Fruit fly (Drosophila melanogaster) whole organism, embryonic: Measurements from ENCODE around the gene mora.

Experiments used
- Adf1 ChIP-seq: fragments of 200-800 bp; sonication (Bioruptor generic); IDR thresholded peaks from 2 replicates; pipeline ENCODE4 v1.3.6; 2022; ENCODE audit warnings: missing biosample characterization, missing genetic modification characterization
- CG11093 ChIP-seq: fragments of 200-800 bp; sonication (Bioruptor generic); IDR thresholded peaks from 3 replicates; pipeline ENCODE4 v1.3.6; 2022; ENCODE audit warnings: missing biosample characterization, missing genetic modification characterization
- CG11560 ChIP-seq: fragments of 200-800 bp; sonication (Bioruptor generic); IDR thresholded peaks from 3 replicates; pipeline ENCODE4 v1.3.6; 2022; ENCODE audit warnings: missing biosample characterization, missing genetic modification characterization
- CG12219 ChIP-seq: fragments of 200-800 bp; sonication (Bioruptor generic); optimal IDR thresholded peaks from 3 replicates; lab custom pipeline; 2018; ENCODE audit warnings: missing biosample characterization, mild to moderate bottlenecking, missing genetic modification characterization
- CG12236 ChIP-seq: fragments of 200-800 bp; sonication (Bioruptor generic); optimal IDR thresholded peaks from 2 replicates; lab custom pipeline; 2016; ENCODE audit warnings: missing biosample characterization, missing genetic modification characterization
- CG1233 ChIP-seq: fragments of 200-800 bp; sonication (Bioruptor generic); optimal IDR thresholded peaks from 4 replicates; lab custom pipeline; 2018; ENCODE audit warnings: missing biosample characterization, mild to moderate bottlenecking, missing genetic modification characterization
- CG15696 ChIP-seq: fragments of 200-800 bp; sonication (Bioruptor generic); optimal IDR thresholded peaks from 2 replicates; lab custom pipeline; 2019; ENCODE audit warnings: missing biosample characterization, mild to moderate bottlenecking, missing genetic modification characterization, moderate library complexity
- CG16813 ChIP-seq: fragments of 200-800 bp; sonication (Bioruptor generic); IDR thresholded peaks from 3 replicates; pipeline ENCODE4 v1.3.6; 2022; ENCODE audit warnings: missing biosample characterization, missing genetic modification characterization; ENCODE audit not compliant: partially characterized antibody
- CG17328 ChIP-seq: fragments of 200-800 bp; sonication (Bioruptor generic); IDR thresholded peaks from 2 replicates; pipeline ENCODE4 v1.3.6; 2022; ENCODE audit warnings: missing biosample characterization, missing genetic modification characterization
- CG17568 ChIP-seq: fragments of 200-800 bp; sonication (Bioruptor generic); optimal IDR thresholded peaks from 2 replicates; lab custom pipeline; 2018; ENCODE audit warnings: missing biosample characterization, mild to moderate bottlenecking, missing genetic modification characterization, moderate library complexity
- CG1792 ChIP-seq: fragments of 200-800 bp; sonication (Bioruptor generic); optimal IDR thresholded peaks from 2 replicates; lab custom pipeline; 2016; ENCODE audit warnings: missing biosample characterization, missing genetic modification characterization
- CG2116 ChIP-seq: fragments of 200-800 bp; sonication (Bioruptor generic); optimal IDR thresholded peaks from 3 replicates; lab custom pipeline; 2018; ENCODE audit warnings: missing biosample characterization, mild to moderate bottlenecking, missing genetic modification characterization
- CG34224 ChIP-seq: fragments of 200-800 bp; sonication (Bioruptor generic); IDR thresholded peaks from 3 replicates; pipeline ENCODE4 v1.3.6; 2022; ENCODE audit warnings: missing biosample characterization, missing genetic modification characterization; ENCODE audit not compliant: partially characterized antibody
- CG34422 ChIP-seq: fragments of 200-800 bp; sonication (Bioruptor generic); IDR thresholded peaks from 3 replicates; pipeline ENCODE4 v1.3.6; 2022; ENCODE audit warnings: missing biosample characterization, missing genetic modification characterization
- CG4404 ChIP-seq: fragments of 200-800 bp; sonication (Bioruptor generic); IDR thresholded peaks from 2 replicates; pipeline ENCODE4 v1.3.6; 2022; ENCODE audit warnings: missing biosample characterization, missing genetic modification characterization
- CG6683 ChIP-seq: fragments of 200-800 bp; sonication (Bioruptor generic); optimal IDR thresholded peaks from 2 replicates; lab custom pipeline; 2017; ENCODE audit warnings: missing biosample characterization, mild to moderate bottlenecking, missing genetic modification characterization, missing genetic modification reagents
- CG8290 ChIP-seq, 3 experiments: fragments of 200-800 bp; sonication (Bioruptor generic); optimal IDR thresholded peaks; 2 replicates each; lab custom pipeline; 2016 to 2019; ENCODE audit warnings: missing biosample characterization in 3 of 3, missing genetic modification characterization in 3 of 3, mild to moderate bottlenecking in 2 of 3, moderate library complexity in 1 of 3
- CG8765 ChIP-seq: fragments of 200-800 bp; sonication (Bioruptor generic); IDR thresholded peaks from 2 replicates; pipeline ENCODE4 v1.3.6; 2022; ENCODE audit warnings: missing biosample characterization, missing genetic modification characterization
- CG8924 ChIP-seq: fragments of 200-800 bp; optimal IDR thresholded peaks from 3 replicates; lab custom pipeline; 2019; ENCODE audit warnings: missing biosample characterization, mild to moderate bottlenecking, missing genetic modification characterization, moderate library complexity
- CG9932 ChIP-seq: fragments of 200-800 bp; sonication (Bioruptor generic); IDR thresholded peaks from 2 replicates; pipeline ENCODE4 v1.3.6; 2022; ENCODE audit warnings: missing biosample characterization, missing genetic modification characterization
- CkIIα-i1 ChIP-seq: fragments of 200-800 bp; sonication (Bioruptor generic); IDR thresholded peaks from 2 replicates; pipeline ENCODE4 v1.3.6; 2022; ENCODE audit warnings: missing biosample characterization, missing genetic modification characterization
- Dref ChIP-seq: fragments of 200-800 bp; sonication (Bioruptor generic); IDR thresholded peaks from 2 replicates; pipeline ENCODE4 v1.3.6; 2022; ENCODE audit warnings: missing biosample characterization, missing genetic modification characterization
- Ets65A ChIP-seq: fragments of 200-800 bp; sonication (Bioruptor generic); peaks from one replicate; lab custom pipeline; 2016; ENCODE audit warnings: missing biosample characterization, missing genetic modification characterization
- Gug ChIP-seq: fragments of 200-800 bp; sonication (Bioruptor generic); IDR thresholded peaks from 4 replicates; pipeline ENCODE4 v1.3.6; 2022; ENCODE audit warnings: missing biosample characterization, missing genetic modification characterization
- HLH4C ChIP-seq: fragments of 200-800 bp; sonication (Bioruptor generic); IDR thresholded peaks from 3 replicates; pipeline ENCODE4 v1.3.6; 2022; ENCODE audit warnings: missing biosample characterization, missing genetic modification characterization; ENCODE audit not compliant: partially characterized antibody
- Mad ChIP-seq: fragments of 200-800 bp; sonication (Bioruptor generic); optimal IDR thresholded peaks from 2 replicates; lab custom pipeline; 2016; ENCODE audit warnings: missing biosample characterization, missing genetic modification characterization
- Myb ChIP-seq: fragments of 200-800 bp; sonication (Bioruptor generic); optimal IDR thresholded peaks from 2 replicates; lab custom pipeline; 2016; ENCODE audit warnings: missing biosample characterization, missing genetic modification characterization
- Rfx ChIP-seq: fragments of 200-800 bp; sonication (Bioruptor generic); IDR thresholded peaks from 2 replicates; pipeline ENCODE4 v1.3.6; 2022; ENCODE audit warnings: missing biosample characterization, missing genetic modification characterization
- Scr ChIP-seq: fragments of 200-800 bp; sonication (Bioruptor generic); IDR thresholded peaks from 2 replicates; pipeline ENCODE4 v1.3.6; 2022; ENCODE audit warnings: missing biosample characterization, missing genetic modification characterization; ENCODE audit not compliant: partially characterized antibody
- Sin3A ChIP-seq: fragments of >200 bp; optimal IDR thresholded peaks from 2 replicates; lab custom pipeline; 2018
- Sox102F ChIP-seq: fragments of 200-800 bp; sonication (Bioruptor generic); optimal IDR thresholded peaks from 2 replicates; lab custom pipeline; 2018; ENCODE audit warnings: missing biosample characterization, mild to moderate bottlenecking, missing genetic modification characterization, moderate library complexity
- YL-1 ChIP-seq: fragments of 200-800 bp; sonication (Bioruptor generic); optimal IDR thresholded peaks from 3 replicates; lab custom pipeline; 2017; ENCODE audit warnings: missing biosample characterization, mild to moderate bottlenecking, missing genetic modification characterization
- amos ChIP-seq: fragments of 200-800 bp; sonication (Bioruptor generic); IDR thresholded peaks from 2 replicates; pipeline ENCODE4 v1.3.6; 2022; ENCODE audit warnings: missing biosample characterization, missing genetic modification characterization; ENCODE audit not compliant: partially characterized antibody
- chinmo ChIP-seq: fragments of 200-800 bp; sonication (Bioruptor generic); IDR thresholded peaks from 4 replicates; pipeline ENCODE4 v1.3.6; 2022; ENCODE audit warnings: missing biosample characterization, missing genetic modification characterization; ENCODE audit not compliant: partially characterized antibody
- dati ChIP-seq: fragments of 200-800 bp; sonication (Bioruptor generic); IDR thresholded peaks from 2 replicates; pipeline ENCODE4 v1.3.6; 2022; ENCODE audit warnings: missing biosample characterization, missing genetic modification characterization
- dimm ChIP-seq: fragments of 200-800 bp; sonication (Bioruptor generic); IDR thresholded peaks from 2 replicates; pipeline ENCODE4 v1.3.6; 2022; ENCODE audit warnings: missing biosample characterization, missing genetic modification characterization
- eyg ChIP-seq: fragments of 200-800 bp; sonication (Bioruptor generic); optimal IDR thresholded peaks from 3 replicates; lab custom pipeline; 2016; ENCODE audit warnings: missing biosample characterization, missing genetic modification characterization
- hb ChIP-seq: fragments of 200-800 bp; sonication (Bioruptor generic); IDR thresholded peaks from 3 replicates; pipeline ENCODE4 v1.3.6; 2022; ENCODE audit warnings: missing biosample characterization, missing genetic modification characterization; ENCODE audit not compliant: partially characterized antibody
- hbn ChIP-seq: fragments of 200-800 bp; sonication (Bioruptor generic); IDR thresholded peaks from 2 replicates; pipeline ENCODE4 v1.3.6; 2022; ENCODE audit warnings: missing biosample characterization, missing genetic modification characterization; ENCODE audit not compliant: partially characterized antibody
- ind ChIP-seq: fragments of 200-800 bp; sonication (Bioruptor generic); optimal IDR thresholded peaks from 3 replicates; lab custom pipeline; 2016; ENCODE audit warnings: missing biosample characterization, missing genetic modification characterization
- inv ChIP-seq: fragments of 200-800 bp; sonication (Bioruptor generic); IDR thresholded peaks from 2 replicates; pipeline ENCODE4 v1.3.6; 2022; ENCODE audit warnings: missing biosample characterization, missing genetic modification characterization; ENCODE audit not compliant: partially characterized antibody
- knrl ChIP-seq: fragments of 200-800 bp; sonication (Bioruptor generic); IDR thresholded peaks from 3 replicates; pipeline ENCODE4 v1.3.6; 2022; ENCODE audit warnings: missing biosample characterization, missing genetic modification characterization; ENCODE audit not compliant: partially characterized antibody
- nerfin-2 ChIP-seq: fragments of 200-800 bp; sonication (Bioruptor generic); IDR thresholded peaks from 2 replicates; pipeline ENCODE4 v1.3.6; 2022; ENCODE audit warnings: missing biosample characterization, missing genetic modification characterization; ENCODE audit not compliant: partially characterized antibody
- prd ChIP-seq, 3 experiments: fragments of >200 bp in 2 of 3; fragments of 200-800 bp in 1 of 3; sonication (Bioruptor generic) in 1 of 3; optimal IDR thresholded peaks in 2 of 3; IDR thresholded peaks in 1 of 3; 2 replicates in 2 of 3; 3 replicates in 1 of 3; pipeline versions ENCODE4 v1.3.6 to Lab custom; 2017 to 2022; ENCODE audit warnings: missing biosample characterization in 1 of 3, missing genetic modification characterization in 1 of 3
- pzg ChIP-seq: fragments of 200-800 bp; sonication (Bioruptor generic); optimal IDR thresholded peaks from 3 replicates; lab custom pipeline; 2018; ENCODE audit warnings: missing biosample characterization, mild to moderate bottlenecking, missing genetic modification characterization, moderate library complexity
- ranshi ChIP-seq: fragments of 200-800 bp; sonication (Bioruptor generic); IDR thresholded peaks from 2 replicates; pipeline ENCODE4 v1.3.6; 2022; ENCODE audit warnings: missing biosample characterization, missing genetic modification characterization
- slbo ChIP-seq: fragments of 200-800 bp; sonication (Bioruptor generic); IDR thresholded peaks from 2 replicates; pipeline ENCODE4 v1.3.6; 2022; ENCODE audit warnings: missing biosample characterization, missing genetic modification characterization
- tin ChIP-seq: fragments of 200-800 bp; sonication (Bioruptor generic); optimal IDR thresholded peaks from 3 replicates; lab custom pipeline; 2016; ENCODE audit warnings: missing biosample characterization, missing genetic modification characterization
- tll ChIP-seq, 2 experiments: fragments of 200-800 bp in 1 of 2; fragments of >200 bp in 1 of 2; sonication (Bioruptor generic) in 1 of 2; optimal IDR thresholded peaks; 2 replicates each; lab custom pipeline; 2017 to 2019; ENCODE audit warnings: missing biosample characterization in 2 of 2, missing genetic modification characterization in 2 of 2, mild to moderate bottlenecking in 1 of 2, moderate library complexity in 1 of 2

Gene mora

DNA sequence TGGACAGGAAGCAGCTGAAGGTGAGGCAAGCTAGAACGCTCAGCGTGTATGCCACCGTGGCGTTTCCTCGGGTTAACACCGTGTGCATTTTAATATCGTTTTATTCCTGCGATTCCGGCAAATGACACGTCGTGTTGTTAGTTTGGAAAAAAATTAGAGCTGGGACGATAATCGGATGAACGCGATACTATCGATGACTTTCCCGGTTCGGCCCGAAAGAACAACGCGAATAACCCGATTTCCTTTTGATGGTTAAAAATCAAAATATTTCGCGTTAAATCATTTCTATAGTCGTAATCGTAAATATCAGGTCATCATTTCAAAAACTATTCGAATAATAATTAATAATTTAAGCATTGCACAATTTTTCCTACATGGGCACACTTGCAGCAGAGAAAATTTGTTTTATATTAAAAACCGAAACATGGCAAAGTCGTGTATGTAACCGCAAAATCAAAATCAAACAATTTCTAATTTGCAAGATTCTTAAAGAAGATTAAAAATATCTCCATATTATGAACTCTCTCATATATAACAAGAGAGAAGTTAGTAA lies 43.8 kb downstream of the mora start, which contains the start of gene Spase22-23 (continued):
- TF ChIP-seq CG8924 (tag; lab: Kevin White, UChicago), result peak; percentile 16
- no peak for TF ChIP-seq Mad (GFP tag; lab: Kevin White, UChicago)
- TF ChIP-seq hbn (GFP tag; lab: Robert Waterston, UW), result peak; percentile 92
- peak; percentile 81 for TF ChIP-seq Ets65A (GFP tag; lab: Kevin White, UChicago)
- TF ChIP-seq CG6683 (GFP tag; lab: Kevin White, UChicago), result no peak
- no peak for TF ChIP-seq CG11560
- no peak for TF ChIP-seq ranshi (GFP tag; lab: Robert Waterston, UW)
- peak; percentile 96 for TF ChIP-seq Scr (GFP tag; lab: Robert Waterston, UW)
- TF ChIP-seq knrl (GFP tag; lab: Robert Waterston, UW), result peak; percentile 92
- TF ChIP-seq CG8290 (GFP tag; optimal IDR thresholded peaks at IDR 0.05; lab: Kevin White, UChicago), result no peak
- TF ChIP-seq CG8290 (tag; optimal IDR thresholded peaks at IDR 0.05; lab: Kevin White, UChicago), result peak in 1 of 2 experiments; percentile 54
- TF ChIP-seq CG4404 (GFP tag; lab: Robert Waterston, UW), result no peak
- TF ChIP-seq Sin3A (lab: Kevin White, UChicago), result peak; percentile 52
- no peak for TF ChIP-seq tll (GFP tag; optimal IDR thresholded peaks at IDR 0.05; lab: Kevin White, UChicago)
- TF ChIP-seq amos (GFP tag; lab: Robert Waterston, UW), result peak; percentile 97
- TF ChIP-seq YL-1 (GFP tag; lab: Kevin White, UChicago), result no peak
- TF ChIP-seq CG16813 (GFP tag; lab: Robert Waterston, UW), result peak; percentile 94
- peak; percentile 95 for TF ChIP-seq CG34224 (GFP tag; lab: Robert Waterston, UW)
- TF ChIP-seq prd (optimal IDR thresholded peaks at IDR 0.05; lab: Kevin White, UChicago), result no peak
- TF ChIP-seq prd (GFP tag; IDR thresholded peaks at IDR 0.05; lab: Robert Waterston, UW), result no peak
- TF ChIP-seq hb (GFP tag; lab: Robert Waterston, UW), result peak; percentile 92
- no peak for TF ChIP-seq tin (GFP tag; lab: Kevin White, UChicago)
- no peak for TF ChIP-seq eyg (GFP tag; lab: Kevin White, UChicago)
- TF ChIP-seq ind, result no peak
- peak; percentile 89 for TF ChIP-seq nerfin-2 (GFP tag; lab: Robert Waterston, UW)
- no peak for TF ChIP-seq CG12236 (GFP tag; lab: Kevin White, UChicago)
- peak; percentile 17; the same call in 1 of the 3 replicates for TF ChIP-seq CG34422 (GFP tag; lab: Robert Waterston, UW)
- no peak for TF ChIP-seq CG1233
- TF ChIP-seq CG1792 (GFP tag; lab: Kevin White, UChicago), result no peak
- TF ChIP-seq Myb (GFP tag; lab: Kevin White, UChicago), result peak; percentile 51
- TF ChIP-seq CG12219 (GFP tag; lab: Kevin White, UChicago), result no peak
- peak; percentile 12 for TF ChIP-seq CG9932
- TF ChIP-seq Gug (GFP tag; lab: Robert Waterston, UW), result peak; percentile 10; the same call in 1 of the 4 replicates
- no peak for TF ChIP-seq CG17568 (GFP tag; lab: Kevin White, UChicago)
- no peak for TF ChIP-seq CG11093 (GFP tag; lab: Robert Waterston, UW)
- TF ChIP-seq pzg (GFP tag; lab: Kevin White, UChicago), result peak; percentile 20
- no peak for TF ChIP-seq dimm
- peak; percentile 92 for TF ChIP-seq HLH4C (GFP tag; lab: Robert Waterston, UW)
- 0 out of 2 replicates have a peak, but pooled peaks have one; percentile 19 for TF ChIP-seq slbo
- TF ChIP-seq CkIIα-i1, result no peak
- TF ChIP-seq Dref (GFP tag; lab: Robert Waterston, UW), result peak; percentile 70
- TF ChIP-seq Sox102F (GFP tag; lab: Kevin White, UChicago), result no peak
- TF ChIP-seq Adf1 (GFP tag; lab: Robert Waterston, UW), result no peak
- TF ChIP-seq CG8765 (GFP tag; lab: Robert Waterston, UW), result no peak
- no peak for TF ChIP-seq dati (GFP tag; lab: Robert Waterston, UW)
- TF ChIP-seq chinmo (GFP tag; lab: Robert Waterston, UW), result peak; percentile 95
- peak; percentile 83 for TF ChIP-seq CG2116 (GFP tag; lab: Kevin White, UChicago)
- peak; percentile 92 for TF ChIP-seq inv (GFP tag; lab: Robert Waterston, UW)
- TF ChIP-seq Rfx (GFP tag; lab: Robert Waterston, UW), result peak; percentile 24; the same call in 1 of the 2 replicates
- no peak for TF ChIP-seq CG15696 (tag; lab: Kevin White, UChicago)
- TF ChIP-seq CG17328 (GFP tag; lab: Robert Waterston, UW), result no peak
